Worm (Caenorhabditis elegans) whole organism, young adult: ENCODE data around the gene gpd-2.
A peak's percentile ranks its signal among the peaks of the same experiment; 100 is the strongest.

ENCODE experiments used
- B0261.1 ChIP-seq: sonication (generic microtip); optimal IDR thresholded peaks from 2 replicates; lab custom pipeline; 2016; ENCODE audit warnings: mild to moderate bottlenecking, missing genetic modification characterization, moderate library complexity, missing compliant biosample characterization
- B0336.3 ChIP-seq: fragments of 200-800 bp; sonication (Bioruptor generic); IDR thresholded peaks from 2 replicates; pipeline ENCODE4 v1.3.6; 2022; ENCODE audit warnings: missing genetic modification characterization, missing compliant biosample characterization
- C06A6.2 ChIP-seq: fragments of 200-800 bp; sonication (Bioruptor generic); conservative IDR thresholded peaks from 2 replicates; pipeline ENCODE4 v1.3.6; 2022; ENCODE audit warnings: missing genetic modification characterization, missing compliant biosample characterization
- F22D6.2 ChIP-seq: sonication (generic microtip); optimal IDR thresholded peaks from 2 replicates; lab custom pipeline; 2016; ENCODE audit warnings: mild to moderate bottlenecking, missing genetic modification characterization, missing compliant biosample characterization
- F49E8.2 ChIP-seq: sonication (generic microtip); optimal IDR thresholded peaks from 3 replicates; lab custom pipeline; 2017; ENCODE audit warnings: missing genetic modification characterization, mild to moderate bottlenecking, missing compliant biosample characterization, antibody characterized with exemption, moderate library complexity; ENCODE audit not compliant: insufficient read depth
- K11D2.4 ChIP-seq: fragments of 200-800 bp; sonication (Bioruptor generic); IDR thresholded peaks from 2 replicates; pipeline ENCODE4 v1.3.6; 2022; ENCODE audit warnings: missing genetic modification reagents, missing genetic modification characterization, missing compliant biosample characterization
- K12H6.12 ChIP-seq: fragments of 200-800 bp; sonication (Bioruptor generic); optimal IDR thresholded peaks from 2 replicates; lab custom pipeline; 2018; ENCODE audit warnings: mild to moderate bottlenecking, missing genetic modification characterization, missing compliant biosample characterization
- Y53G8AR.9 ChIP-seq: fragments of 200-800 bp; sonication (Bioruptor generic); conservative IDR thresholded peaks from 2 replicates; pipeline ENCODE4 v1.3.6; 2022; ENCODE audit warnings: missing genetic modification reagents, missing genetic modification characterization, missing compliant biosample characterization
- ZK185.1 ChIP-seq: sonication (generic microtip); optimal IDR thresholded peaks from 2 replicates; lab custom pipeline; 2016; ENCODE audit warnings: mild to moderate bottlenecking, missing genetic modification characterization, missing compliant biosample characterization; ENCODE audit not compliant: poor library complexity, severe bottlenecking
- attf-5 ChIP-seq: fragments of 200-800 bp; sonication (Bioruptor generic); optimal IDR thresholded peaks from 2 replicates; lab custom pipeline; 2018; ENCODE audit warnings: mild to moderate bottlenecking, missing genetic modification characterization, missing compliant biosample characterization
- bed-2 ChIP-seq: fragments of 200-800 bp; sonication (Bioruptor generic); IDR thresholded peaks from 2 replicates; pipeline ENCODE4 v1.3.6; 2022; ENCODE audit warnings: missing genetic modification reagents, missing genetic modification characterization, missing compliant biosample characterization
- cebp-1 ChIP-seq, 2 experiments: fragments of 200-800 bp in 1 of 2; sonication (Bioruptor generic) in 1 of 2; sonication (generic microtip) in 1 of 2; IDR thresholded peaks in 1 of 2; optimal IDR thresholded peaks in 1 of 2; 2 replicates each; pipeline versions ENCODE4 v1.3.6 to Lab custom; 2017 to 2022; ENCODE audit warnings: missing compliant biosample characterization in 2 of 2, missing genetic modification characterization in 2 of 2, mild to moderate bottlenecking in 1 of 2, missing genetic modification reagents in 1 of 2, moderate library complexity in 1 of 2
- cebp-2 ChIP-seq: fragments of 200-800 bp; sonication (Bioruptor generic); IDR thresholded peaks from 2 replicates; pipeline ENCODE4 v1.3.6; 2022; ENCODE audit warnings: missing genetic modification characterization, missing compliant biosample characterization
- ceh-27 ChIP-seq: fragments of 200-800 bp; sonication (Bioruptor generic); optimal IDR thresholded peaks from 2 replicates; lab custom pipeline; 2018; ENCODE audit warnings: mild to moderate bottlenecking, missing genetic modification characterization, moderate library complexity, missing compliant biosample characterization
- ceh-58 ChIP-seq: fragments of 200-800 bp; sonication (Bioruptor generic); IDR thresholded peaks from 2 replicates; pipeline ENCODE4 v1.3.6; 2022; ENCODE audit warnings: missing genetic modification characterization, missing compliant biosample characterization
- die-1 ChIP-seq: sonication (generic microtip); optimal IDR thresholded peaks from 2 replicates; lab custom pipeline; 2016; ENCODE audit warnings: missing genotype, mild to moderate bottlenecking, missing genetic modification characterization, missing compliant biosample characterization
- dox-1 ChIP-seq: fragments of 200-800 bp; sonication (Bioruptor generic); IDR thresholded peaks from 2 replicates; pipeline ENCODE4 v1.3.6; 2022; ENCODE audit warnings: missing genetic modification reagents, missing genetic modification characterization, missing compliant biosample characterization
- dpl-1 ChIP-seq: fragments of 150-350 bp; optimal IDR thresholded peaks from 2 replicates; lab custom pipeline; 2014; ENCODE audit warnings: missing biosample characterization, missing genetic modification reagents, missing genetic modification characterization
- ekl-4 ChIP-seq: fragments of 200-800 bp; sonication (Bioruptor generic); IDR thresholded peaks from 2 replicates; pipeline ENCODE4 v1.3.6; 2022; ENCODE audit warnings: missing genetic modification reagents, missing genetic modification characterization, missing compliant biosample characterization
- gei-17 ChIP-seq: fragments of 200-800 bp; sonication (Bioruptor generic); optimal IDR thresholded peaks from 2 replicates; lab custom pipeline; 2018; ENCODE audit warnings: mild to moderate bottlenecking, missing genetic modification characterization, missing compliant biosample characterization
- hlh-26 ChIP-seq: fragments of 200-800 bp; sonication (Bioruptor generic); conservative IDR thresholded peaks from 2 replicates; pipeline ENCODE4 v1.3.6; 2022; ENCODE audit warnings: missing genetic modification reagents, missing genetic modification characterization, missing compliant biosample characterization
- hmg-1.2 ChIP-seq: fragments of 200-800 bp; sonication (Bioruptor generic); IDR thresholded peaks from 2 replicates; pipeline ENCODE4 v1.3.6; 2022; ENCODE audit warnings: missing genetic modification reagents, missing genetic modification characterization, missing compliant biosample characterization
- hmg-20 ChIP-seq: fragments of 200-800 bp; sonication (Bioruptor generic); IDR thresholded peaks from 2 replicates; pipeline ENCODE4 v1.3.6; 2022; ENCODE audit warnings: missing genetic modification reagents, missing genetic modification characterization, missing compliant biosample characterization
- hsf-1 ChIP-seq: fragments of 200-800 bp; sonication (Bioruptor generic); IDR thresholded peaks from 2 replicates; pipeline ENCODE4 v1.3.6; 2022; ENCODE audit warnings: missing genetic modification reagents, missing genetic modification characterization, missing compliant biosample characterization
- let-526 ChIP-seq: fragments of 200-800 bp; sonication (Bioruptor generic); IDR thresholded peaks from 2 replicates; pipeline ENCODE4 v1.3.6; 2022; ENCODE audit warnings: missing genetic modification reagents, missing genetic modification characterization, missing compliant biosample characterization
- let-607 ChIP-seq, 2 experiments: fragments of 200-800 bp in 1 of 2; sonication (Bioruptor generic) in 1 of 2; sonication (generic microtip) in 1 of 2; optimal IDR thresholded peaks; 2 replicates each; lab custom pipeline; 2016 to 2018; ENCODE audit warnings: mild to moderate bottlenecking in 2 of 2, missing compliant biosample characterization in 2 of 2, missing genetic modification characterization in 2 of 2, moderate library complexity in 2 of 2, missing genotype in 1 of 2
- lin-26 ChIP-seq: fragments of 200-800 bp; sonication (Bioruptor generic); IDR thresholded peaks from 2 replicates; pipeline ENCODE4 v1.3.6; 2022; ENCODE audit warnings: missing genetic modification reagents, missing genetic modification characterization, missing compliant biosample characterization
- lin-35 ChIP-seq, 3 experiments: fragments of 150-350 bp in 2 of 3; sonication (generic microtip) in 1 of 3; optimal IDR thresholded peaks; 2 replicates each; lab custom pipeline; 2014 to 2018; ENCODE audit warnings: missing biosample characterization in 3 of 3, missing genetic modification characterization in 3 of 3, missing genetic modification reagents in 3 of 3
- lin-40 ChIP-seq: sonication (generic microtip); optimal IDR thresholded peaks from 2 replicates; lab custom pipeline; 2016; ENCODE audit warnings: missing genetic modification characterization, mild to moderate bottlenecking, missing compliant biosample characterization, missing genotype, missing genetic modification reagents
- lin-54 ChIP-seq: fragments of 200-800 bp; sonication (Bioruptor generic); optimal IDR thresholded peaks from 2 replicates; lab custom pipeline; 2018; ENCODE audit warnings: mild to moderate bottlenecking, missing genetic modification characterization, missing compliant biosample characterization
- lir-1 ChIP-seq: fragments of 200-800 bp; sonication (Bioruptor generic); conservative IDR thresholded peaks from 2 replicates; pipeline ENCODE4 v1.3.6; 2022; ENCODE audit warnings: missing genetic modification reagents, missing genetic modification characterization, missing compliant biosample characterization
- madf-10 ChIP-seq: sonication (generic microtip); optimal IDR thresholded peaks from 2 replicates; lab custom pipeline; 2016; ENCODE audit warnings: mild to moderate bottlenecking, missing genetic modification characterization, missing compliant biosample characterization
- madf-6 ChIP-seq: fragments of 200-800 bp; sonication (Bioruptor generic); IDR thresholded peaks from 2 replicates; pipeline ENCODE4 v1.3.6; 2022; ENCODE audit warnings: missing genetic modification reagents, missing genetic modification characterization, missing compliant biosample characterization
- nfyb-1 ChIP-seq: fragments of 200-800 bp; sonication (Bioruptor generic); IDR thresholded peaks from 2 replicates; pipeline ENCODE4 v1.3.6; 2022; ENCODE audit warnings: missing genetic modification reagents, missing genetic modification characterization, missing compliant biosample characterization
- nhr-80 ChIP-seq: sonication (generic microtip); optimal IDR thresholded peaks from 2 replicates; lab custom pipeline; 2016; ENCODE audit warnings: missing genetic modification characterization, missing compliant biosample characterization
- nhr-90 ChIP-seq: sonication (generic microtip); optimal IDR thresholded peaks from 2 replicates; lab custom pipeline; 2016; ENCODE audit warnings: missing genotype, mild to moderate bottlenecking, missing genetic modification characterization, missing compliant biosample characterization
- pbrm-1 ChIP-seq: fragments of 200-800 bp; sonication (Bioruptor generic); IDR thresholded peaks from 2 replicates; pipeline ENCODE4 v1.3.6; 2022; ENCODE audit warnings: missing genetic modification reagents, missing genetic modification characterization, missing compliant biosample characterization
- pha-4 ChIP-seq: fragments of 150-350 bp; sonication (generic microtip); optimal IDR thresholded peaks from 2 replicates; lab custom pipeline; 2014; ENCODE audit warnings: missing biosample characterization, missing genetic modification reagents, missing genetic modification characterization
- repo-1 ChIP-seq: sonication (generic microtip); optimal IDR thresholded peaks from 2 replicates; lab custom pipeline; 2017; ENCODE audit warnings: mild to moderate bottlenecking, missing genetic modification characterization, missing compliant biosample characterization
- snpc-3.4 ChIP-seq: sonication (generic microtip); optimal IDR thresholded peaks from 2 replicates; lab custom pipeline; 2017; ENCODE audit warnings: missing genetic modification characterization, mild to moderate bottlenecking, missing compliant biosample characterization, antibody characterized with exemption, moderate library complexity, missing genotype, missing genetic modification reagents
- snpc-4 ChIP-seq, 5 experiments: fragments of 150-350 bp in 1 of 5; sonication (generic microtip) in 4 of 5; optimal IDR thresholded peaks; 2 replicates each; lab custom pipeline; 2014 to 2018; ENCODE audit warnings: missing genetic modification characterization in 5 of 5, missing biosample characterization in 3 of 5, antibody characterized with exemption in 2 of 5, mild to moderate bottlenecking in 2 of 5, missing compliant biosample characterization in 2 of 5, missing genotype in 2 of 5, moderate library complexity in 2 of 5, missing genetic modification reagents in 1 of 5
- tbp1 ChIP-seq: fragments of 200-800 bp; sonication (Bioruptor generic); optimal IDR thresholded peaks from 2 replicates; lab custom pipeline; 2018; ENCODE audit warnings: mild to moderate bottlenecking, missing genetic modification characterization, missing compliant biosample characterization
- unc-130 ChIP-seq: sonication (generic microtip); optimal IDR thresholded peaks from 2 replicates; lab custom pipeline; 2016; ENCODE audit warnings: missing genetic modification reagents, missing genetic modification characterization, missing compliant biosample characterization
- ztf-18 ChIP-seq: sonication (generic microtip); optimal IDR thresholded peaks from 2 replicates; lab custom pipeline; 2016; ENCODE audit warnings: missing genotype, mild to moderate bottlenecking, missing genetic modification characterization, missing compliant biosample characterization

gpd-2 gene

DNA sequence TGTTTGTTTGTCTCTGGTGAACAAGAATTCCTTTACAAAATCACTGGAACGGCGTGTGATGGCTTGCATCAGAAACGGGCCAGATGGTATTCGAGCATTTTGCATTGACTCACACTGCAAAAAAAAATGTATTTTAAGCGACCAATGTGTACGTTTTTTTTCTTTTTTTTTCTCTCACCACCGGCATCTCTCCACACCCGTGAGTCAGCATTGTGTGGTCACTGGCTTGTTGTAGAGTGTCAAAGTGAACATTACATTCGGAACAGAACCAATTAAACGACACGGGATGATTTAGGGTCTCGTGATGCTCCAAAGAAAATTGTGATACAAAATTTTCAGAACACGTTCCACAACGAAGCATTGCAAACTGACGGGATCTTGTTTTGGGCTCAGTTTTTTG is 12.9 kb downstream of the gpd-2 start:
- TF ChIP-seq die-1, result no peak
- TF ChIP-seq madf-6 (GFP tag; lab: Robert Waterston, UW), result no peak
- peak; percentile 4 for TF ChIP-seq K12H6.12 (tag; lab: Kevin White, UChicago)
- peak; percentile 53 for TF ChIP-seq nhr-80 (tag; lab: Kevin White, UChicago)
- TF ChIP-seq hlh-26 (GFP tag; lab: Robert Waterston, UW), result no peak
- TF ChIP-seq ztf-18 (tag; lab: Kevin White, UChicago), result peak; percentile 21

DNA sequence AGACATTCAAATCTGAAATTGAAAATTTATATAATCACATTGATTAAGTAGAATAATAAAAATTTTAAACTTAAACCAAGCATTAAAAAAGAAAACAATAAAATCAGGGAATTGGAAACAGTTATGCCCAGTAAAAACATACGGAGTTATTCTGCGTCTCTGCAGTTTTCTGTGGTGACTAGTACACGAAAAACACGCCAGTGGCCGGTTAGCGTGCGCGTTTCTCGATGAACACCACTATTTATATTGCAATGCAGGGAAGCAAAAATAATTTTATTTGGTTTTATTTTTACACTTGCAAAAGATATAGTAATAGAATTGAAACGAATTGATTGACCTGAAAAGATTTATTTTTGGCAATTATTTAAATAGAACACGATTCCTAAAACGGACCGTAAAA is 14.7 kb downstream of the gpd-2 start, which contains the start of gene sec-3:
TSS of gene sec-3 (minus strand) at position 21 of the 400 bp plus-strand sequence.
- no peak for TF ChIP-seq hsf-1 (GFP tag; lab: Robert Waterston, UW)
- TF ChIP-seq ceh-27 (GFP tag; lab: Kevin White, UChicago), result peak; percentile 21
- no peak for TF ChIP-seq cebp-2 (GFP tag; lab: Robert Waterston, UW)
- TF ChIP-seq lin-26 (GFP tag; lab: Robert Waterston, UW), result peak; percentile 23; the same call in 1 of the 2 replicates
- TF ChIP-seq tbp1 (GFP tag; lab: Kevin White, UChicago), result peak; percentile 52
- no peak for TF ChIP-seq madf-6 (GFP tag; lab: Robert Waterston, UW)
- TF ChIP-seq repo-1, result peak; percentile 85
- TF ChIP-seq C06A6.2 (GFP tag; lab: Robert Waterston, UW), result peak; percentile 28; the same call in 1 of the 2 replicates
- peak; percentile 69 for TF ChIP-seq pha-4 (tag; lab: Kevin White, UChicago)
- TF ChIP-seq snpc-3.4 (tag; lab: Kevin White, UChicago), result peak; percentile 9
- TF ChIP-seq ZK185.1 (tag; lab: Kevin White, UChicago), result peak; percentile 74
- no peak for TF ChIP-seq B0261.1
- TF ChIP-seq ztf-18 (tag; lab: Kevin White, UChicago), result peak; percentile 98
- no peak for TF ChIP-seq ekl-4
- peak; percentile 55; the same call in 1 of the 2 replicates for TF ChIP-seq hmg-20
- peak; percentile 61 for TF ChIP-seq lin-54
- TF ChIP-seq lin-35 (GFP tag; optimal IDR thresholded peaks at IDR 0.05; lab: Kevin White, UChicago), result peak in 1 of 3 experiments; percentile 85
- peak; percentile 79; the same call in 1 of the 2 replicates for TF ChIP-seq Y53G8AR.9 (GFP tag; lab: Robert Waterston, UW)
- TF ChIP-seq lir-1 (GFP tag; lab: Robert Waterston, UW), result peak; percentile 22; the same call in 1 of the 2 replicates
- TF ChIP-seq dpl-1 (GFP tag; lab: Kevin White, UChicago), result peak; percentile 14
- TF ChIP-seq cebp-1 (GFP tag; IDR thresholded peaks at IDR 0.05; lab: Robert Waterston, UW), result no peak
- TF ChIP-seq cebp-1 (tag; optimal IDR thresholded peaks at IDR 0.05; lab: Kevin White, UChicago), result peak; percentile 83
- no peak for TF ChIP-seq snpc-4 (GFP tag; optimal IDR thresholded peaks at IDR 0.05; lab: Kevin White, UChicago)
- peak in 3 of 4 experiments; percentile 47 to 72 (median 65) for TF ChIP-seq snpc-4 (tag; optimal IDR thresholded peaks at IDR 0.05; lab: Kevin White, UChicago)
- TF ChIP-seq lin-40 (tag; lab: Kevin White, UChicago), result peak; percentile 88
- TF ChIP-seq pbrm-1, result peak; percentile 81
- TF ChIP-seq bed-2, result no peak
- TF ChIP-seq let-607 (tag; optimal IDR thresholded peaks at IDR 0.05; lab: Kevin White, UChicago), result peak; percentile 10 to 42
- peak; percentile 77; the same call in 1 of the 2 replicates for TF ChIP-seq K11D2.4
- TF ChIP-seq let-526 (GFP tag; lab: Robert Waterston, UW), result 0 out of 2 replicates have a peak, but pooled peaks have one; percentile 12
- TF ChIP-seq ceh-58 (GFP tag; lab: Robert Waterston, UW), result no peak
- peak; percentile 79 for TF ChIP-seq K12H6.12 (tag; lab: Kevin White, UChicago)
- TF ChIP-seq hmg-1.2, result peak; percentile 90
- no peak for TF ChIP-seq F49E8.2 (tag; lab: Kevin White, UChicago)
- peak; percentile 84 for TF ChIP-seq attf-5 (GFP tag; lab: Kevin White, UChicago)
- TF ChIP-seq B0336.3 (GFP tag; lab: Robert Waterston, UW), result peak; percentile 58
- TF ChIP-seq F22D6.2 (tag; lab: Kevin White, UChicago), result peak; percentile 42
- no peak for TF ChIP-seq unc-130 (GFP tag; lab: Kevin White, UChicago)
- TF ChIP-seq nfyb-1, result peak; percentile 59; the same call in 1 of the 2 replicates
- peak; percentile 31 for TF ChIP-seq nhr-90
- peak; percentile 51 for TF ChIP-seq gei-17
- TF ChIP-seq madf-10 (tag; lab: Kevin White, UChicago), result peak; percentile 52
- peak; percentile 86 for TF ChIP-seq dox-1 (GFP tag; lab: Robert Waterston, UW)
- peak; percentile 93 for TF ChIP-seq nhr-80 (tag; lab: Kevin White, UChicago)
